Worm (Caenorhabditis elegans) whole organism, L4/young adult: ENCODE results near the gene C43H6.6.

Experiments
- W03F9.2 ChIP-seq: fragments of 150-350 bp; optimal IDR thresholded peaks from 2 replicates; lab custom pipeline; 2014; ENCODE audit warnings: missing biosample characterization, missing genetic modification characterization
- dao-5 ChIP-seq: sonication (generic microtip); optimal IDR thresholded peaks from 2 replicates; lab custom pipeline; 2016; ENCODE audit warnings: missing genotype, missing genetic modification characterization, moderate library complexity, missing compliant biosample characterization
- him-1 ChIP-seq: sonication (generic microtip); optimal IDR thresholded peaks from 2 replicates; lab custom pipeline; 2016; ENCODE audit warnings: missing genotype, missing genetic modification reagents, missing genetic modification characterization, missing compliant biosample characterization

Gene C43H6.6

DNA sequence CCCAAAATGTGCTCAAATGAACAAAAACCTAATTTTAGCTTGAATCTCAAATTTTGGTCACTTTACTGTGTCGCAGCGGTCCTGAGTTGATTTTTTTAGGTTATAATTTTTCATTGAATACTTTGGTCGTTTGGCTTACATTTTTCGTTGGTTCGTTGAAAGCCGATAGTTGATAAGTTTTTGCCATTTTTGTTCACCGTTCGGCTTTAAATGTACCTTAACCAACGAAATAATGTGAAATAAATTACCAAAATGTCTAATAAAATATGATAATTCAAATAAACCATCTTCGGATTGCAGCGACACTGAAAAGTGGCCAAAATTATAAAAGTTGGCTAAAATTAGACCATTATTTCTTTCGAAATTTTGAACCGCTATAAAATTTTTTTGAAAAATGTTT is 35.2 kb downstream of the C43H6.6 start:
- TF ChIP-seq W03F9.2 (no peak), dao-5 (no peak), him-1 (no peak)

DNA sequence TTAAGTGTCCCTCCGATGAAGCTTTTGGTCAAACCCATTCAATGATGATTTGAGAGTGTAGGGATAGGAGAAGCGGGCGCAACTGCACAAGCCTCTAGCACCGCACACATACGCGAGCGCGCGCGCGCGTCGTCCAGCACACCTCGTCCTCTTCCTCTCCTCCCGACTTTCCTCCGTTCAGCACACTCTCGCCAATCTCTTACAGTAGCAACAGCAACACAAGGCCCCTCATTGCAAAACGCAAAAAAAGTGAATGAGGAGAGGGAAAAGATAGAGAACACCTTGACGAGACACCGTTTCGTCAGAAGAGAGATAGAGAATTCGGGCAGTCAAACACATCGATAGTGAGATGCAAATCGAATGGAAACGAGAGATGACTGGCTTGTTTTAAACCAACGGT is 37.4 kb downstream of the C43H6.6 start:
- TF ChIP-seq him-1 = no peak
- no peak for TF ChIP-seq dao-5
- no peak for TF ChIP-seq W03F9.2

DNA sequence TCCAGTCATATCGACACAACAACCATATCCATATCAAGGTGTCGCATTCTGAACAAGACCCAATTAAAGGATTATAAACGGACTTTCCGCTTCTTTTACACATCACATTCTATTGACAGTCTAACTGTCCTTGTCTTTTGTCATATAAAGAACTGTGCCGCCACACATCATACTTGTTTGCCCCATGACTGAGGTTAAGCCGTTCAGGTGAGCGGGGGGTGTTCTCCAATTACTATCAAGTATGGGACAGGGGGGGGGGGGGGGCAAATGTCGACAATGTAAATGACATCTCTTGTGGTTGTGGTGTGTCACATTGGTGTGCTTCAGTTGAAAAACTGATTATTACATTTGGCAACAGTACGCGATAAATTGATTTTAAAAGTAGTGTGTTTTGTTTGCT is 38.7 kb downstream of the C43H6.6 start:
- TF ChIP-seq him-1 (no peak), W03F9.2 (no peak), dao-5 (no peak)

DNA sequence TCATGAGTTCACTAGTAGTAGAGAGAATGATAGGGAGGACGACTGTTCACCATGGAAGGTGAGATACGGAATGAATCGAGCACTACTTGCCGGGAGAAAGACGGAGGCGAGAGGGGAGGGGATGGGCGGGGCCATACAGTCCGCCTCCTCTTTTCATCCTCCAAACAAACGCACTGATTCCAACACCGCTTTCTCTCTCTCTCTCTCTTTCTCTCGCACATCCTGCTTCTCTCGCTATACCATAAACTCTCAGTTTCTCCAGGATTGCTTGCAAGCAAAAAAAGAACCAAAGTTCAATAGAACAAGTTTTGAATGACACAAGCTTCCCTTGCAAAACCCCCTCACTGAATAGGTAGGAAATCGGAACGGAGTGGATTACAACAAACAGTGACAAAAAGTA is 40.3 kb downstream of the C43H6.6 start:
- no peak for TF ChIP-seq him-1
- TF ChIP-seq W03F9.2 = no peak
- TF ChIP-seq dao-5 = no peak

DNA sequence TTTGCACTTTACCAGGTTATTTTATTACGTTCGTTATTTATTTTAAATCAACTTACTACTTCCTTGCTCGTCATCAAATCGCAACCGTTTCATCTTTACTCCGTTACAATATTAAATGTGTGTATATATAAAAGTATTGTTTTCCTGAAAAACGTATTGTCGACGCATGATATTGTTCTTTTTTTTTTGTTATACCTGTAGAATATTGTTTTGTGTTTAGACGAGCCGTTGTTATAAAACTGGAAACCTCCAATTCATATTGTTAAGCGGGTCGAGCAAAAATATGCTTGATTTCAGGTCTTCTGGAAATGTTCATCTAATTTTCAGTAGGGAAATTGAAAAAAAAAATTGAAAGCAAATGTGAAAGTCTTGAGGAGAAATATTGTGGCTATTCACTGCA is 43.8 kb downstream of the C43H6.6 start, which contains the start of gene gid-2:
TSS of gene gid-2 (minus strand) at position 101 of the 400 bp plus-strand sequence.
- no peak for TF ChIP-seq him-1
- no peak for TF ChIP-seq W03F9.2
- TF ChIP-seq dao-5 = no peak

DNA sequence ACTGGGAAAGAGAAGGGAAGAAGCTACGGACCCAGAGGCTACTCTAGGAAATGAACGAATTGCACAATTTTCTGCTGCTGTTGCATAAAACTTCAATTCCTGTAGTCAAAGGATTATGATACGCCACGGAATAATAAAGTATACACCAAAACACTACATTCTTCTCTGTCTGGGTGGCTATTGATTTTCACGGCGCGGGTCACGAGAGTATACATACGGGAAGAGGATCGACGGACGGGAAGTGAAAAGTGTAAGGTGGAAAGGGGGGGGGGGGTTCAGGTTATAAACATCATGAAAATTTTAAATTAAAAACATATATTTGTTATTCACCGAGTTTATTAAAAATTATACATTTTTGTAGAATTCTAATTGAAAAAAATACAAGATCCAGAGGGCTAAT is 44.2 kb downstream of the C43H6.6 start:
- TF ChIP-seq him-1 (no peak), dao-5 (no peak), W03F9.2 (no peak)

DNA sequence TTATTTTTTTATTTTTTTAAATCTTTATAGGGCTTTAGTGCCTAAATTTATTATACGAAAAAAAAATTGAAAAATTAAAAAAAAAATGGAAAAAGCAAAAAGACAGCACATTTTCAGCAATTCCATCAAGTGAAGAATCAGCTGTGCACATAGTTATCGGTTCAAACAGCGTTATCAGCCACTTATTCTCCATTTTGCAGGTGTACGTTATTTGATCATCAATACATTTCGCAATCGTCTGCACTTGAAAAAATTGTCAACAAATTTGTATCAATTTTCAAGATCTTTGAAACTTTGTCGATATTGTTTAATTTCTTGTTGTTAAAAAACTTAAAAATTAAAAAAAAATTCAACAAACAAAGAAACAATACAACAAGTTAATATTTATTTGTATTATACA is 44.6 kb downstream of the C43H6.6 start:
- TF ChIP-seq dao-5 (no peak), W03F9.2 (no peak), him-1 (no peak)

DNA sequence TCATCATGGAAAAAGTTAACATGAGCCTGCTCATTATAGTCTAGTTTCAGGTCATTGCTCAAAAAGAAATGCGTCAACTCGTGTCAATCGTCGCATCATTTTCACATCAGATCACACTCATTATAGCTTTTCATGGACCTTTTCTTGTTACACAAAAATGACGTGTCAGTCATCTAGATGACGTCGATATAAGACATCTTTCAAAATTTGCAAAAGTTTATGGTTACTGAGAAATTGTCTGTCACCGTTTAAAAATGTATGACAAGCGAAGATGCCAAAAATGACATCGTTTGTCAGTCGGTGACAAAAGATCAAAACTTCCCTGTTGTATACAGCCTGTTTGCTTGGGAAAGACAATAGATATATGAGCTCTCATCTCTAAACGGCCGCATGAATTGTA is 46.1 kb downstream of the C43H6.6 start:
- TF ChIP-seq dao-5 (no peak), him-1 (no peak), W03F9.2 (no peak)

DNA sequence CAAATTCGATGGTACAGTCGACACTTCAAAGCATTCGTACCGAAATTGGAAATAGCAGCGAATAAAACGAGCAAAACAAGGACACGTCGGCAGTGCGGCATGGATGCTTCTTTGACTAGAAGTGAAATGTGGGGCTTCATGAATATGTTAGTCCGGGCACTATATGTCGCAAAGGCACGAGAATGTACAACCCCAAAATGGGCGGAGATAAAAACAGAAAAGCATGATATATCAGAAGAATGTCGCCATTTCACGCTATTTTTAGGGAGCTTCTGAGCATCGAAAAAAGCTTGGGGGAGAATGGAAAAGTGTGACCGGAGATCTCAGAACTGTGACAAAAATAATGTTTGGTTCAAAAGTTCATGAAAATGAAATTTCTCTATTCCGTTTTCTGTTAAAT is 48.2 kb downstream of the C43H6.6 start, which contains the start of gene T07D1.3:
TSS of gene T07D1.3 (minus strand) at position 101 of the 400 bp plus-strand sequence.
- no peak for TF ChIP-seq dao-5
- no peak for TF ChIP-seq W03F9.2
- TF ChIP-seq him-1 = no peak

DNA sequence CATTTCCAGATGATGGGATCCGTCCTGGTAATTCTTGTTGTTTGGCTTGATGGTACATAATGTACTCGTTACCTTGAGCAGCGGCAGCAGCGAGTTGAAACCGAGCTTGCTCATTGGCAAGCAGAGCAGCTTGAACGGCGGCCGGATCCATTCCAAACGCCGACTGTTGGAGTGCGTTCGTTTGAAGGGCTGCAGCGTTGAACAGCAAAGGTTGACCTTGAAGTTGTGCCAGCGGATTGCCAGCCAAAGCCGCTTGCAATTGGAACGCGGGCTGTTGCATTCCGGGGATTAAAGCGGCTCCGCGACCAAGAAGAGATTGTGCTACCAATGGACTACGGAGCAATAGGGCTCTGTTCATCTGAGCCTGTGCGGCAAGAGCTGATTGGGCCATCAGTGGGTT is 51.1 kb downstream of the C43H6.6 start:
- no peak for TF ChIP-seq dao-5
- TF ChIP-seq him-1 = no peak
- no peak for TF ChIP-seq W03F9.2

DNA sequence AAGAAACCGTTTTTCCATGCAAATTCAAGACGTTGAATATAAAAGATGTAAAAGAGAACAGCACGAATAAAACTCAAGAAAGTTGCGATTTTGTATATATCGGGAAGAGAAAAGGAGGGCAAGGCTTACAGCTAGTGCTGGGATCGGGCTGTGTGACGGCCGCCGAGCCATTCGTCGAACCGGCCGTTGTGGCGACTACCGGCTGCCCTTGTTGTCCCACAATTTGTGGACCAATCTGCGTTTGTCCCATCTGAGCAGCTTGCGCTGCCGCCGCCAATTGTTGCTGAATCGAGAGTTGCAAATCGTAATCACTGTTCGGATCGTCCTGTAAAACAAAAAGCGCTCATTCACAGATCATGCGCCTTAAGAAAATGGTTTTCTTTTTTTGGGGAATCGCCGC is 52.1 kb downstream of the C43H6.6 start:
- TF ChIP-seq W03F9.2 = no peak
- no peak for TF ChIP-seq him-1
- TF ChIP-seq dao-5 = no peak
